Fruit fly (Drosophila melanogaster) whole organism, embryonic: Measurements from ENCODE around the gene vsg.

Experiments used
- ATbp ChIP-seq: fragments of 200-800 bp; sonication (Bioruptor generic); optimal IDR thresholded peaks from 2 replicates; lab custom pipeline; 2017; ENCODE audit warnings: missing biosample characterization, mild to moderate bottlenecking, missing genetic modification characterization, missing genetic modification reagents
- Adf1 ChIP-seq: fragments of 200-800 bp; sonication (Bioruptor generic); IDR thresholded peaks from 2 replicates; pipeline ENCODE4 v1.3.6; 2022; ENCODE audit warnings: missing biosample characterization, missing genetic modification characterization
- Atf-2 ChIP-seq: fragments of 200-800 bp; sonication (Bioruptor generic); optimal IDR thresholded peaks from 2 replicates; lab custom pipeline; 2016; ENCODE audit warnings: missing biosample characterization, missing genetic modification characterization
- CG10267 ChIP-seq: fragments of 200-800 bp; sonication (Bioruptor generic); optimal IDR thresholded peaks from 2 replicates; lab custom pipeline; 2018; ENCODE audit warnings: missing biosample characterization, mild to moderate bottlenecking, missing genetic modification characterization, moderate library complexity
- CG11247 ChIP-seq: fragments of 200-800 bp; sonication (Bioruptor generic); IDR thresholded peaks from 2 replicates; pipeline ENCODE4 v1.3.6; 2022; ENCODE audit warnings: missing biosample characterization, missing genetic modification characterization
- CG11456 ChIP-seq: fragments of 200-800 bp; sonication (Bioruptor generic); IDR thresholded peaks from 3 replicates; pipeline ENCODE4 v1.3.6; 2022; ENCODE audit warnings: missing biosample characterization, missing genetic modification characterization
- CG11560 ChIP-seq: fragments of 200-800 bp; sonication (Bioruptor generic); IDR thresholded peaks from 3 replicates; pipeline ENCODE4 v1.3.6; 2022; ENCODE audit warnings: missing biosample characterization, missing genetic modification characterization
- CG11695 ChIP-seq: fragments of 200-800 bp; sonication (Bioruptor generic); IDR thresholded peaks from 3 replicates; pipeline ENCODE4 v1.3.6; 2022; ENCODE audit warnings: missing biosample characterization, missing genetic modification characterization
- CG1233 ChIP-seq: fragments of 200-800 bp; sonication (Bioruptor generic); optimal IDR thresholded peaks from 4 replicates; lab custom pipeline; 2018; ENCODE audit warnings: missing biosample characterization, mild to moderate bottlenecking, missing genetic modification characterization
- CG12391 ChIP-seq: fragments of 200-800 bp; sonication (Bioruptor generic); optimal IDR thresholded peaks from 3 replicates; lab custom pipeline; 2018; ENCODE audit warnings: missing biosample characterization, mild to moderate bottlenecking, missing genetic modification characterization, moderate library complexity
- CG13424 ChIP-seq: fragments of 200-800 bp; sonication (Bioruptor generic); optimal IDR thresholded peaks from 2 replicates; lab custom pipeline; 2019; ENCODE audit warnings: missing biosample characterization, mild to moderate bottlenecking, missing genetic modification characterization, moderate library complexity
- CG17802 ChIP-seq: fragments of 200-800 bp; sonication (Bioruptor generic); optimal IDR thresholded peaks from 2 replicates; lab custom pipeline; 2018; ENCODE audit warnings: missing biosample characterization, mild to moderate bottlenecking, missing genetic modification characterization, moderate library complexity
- CG18011 ChIP-seq: fragments of 200-800 bp; sonication (Bioruptor generic); optimal IDR thresholded peaks from 2 replicates; lab custom pipeline; 2017; ENCODE audit warnings: missing biosample characterization, missing genetic modification characterization, mild to moderate bottlenecking, moderate library complexity, missing genotype
- CG32767 ChIP-seq: fragments of 200-800 bp; sonication (Bioruptor generic); IDR thresholded peaks from 2 replicates; pipeline ENCODE4 v1.3.6; 2022; ENCODE audit warnings: missing biosample characterization, missing genetic modification characterization
- CG33213 ChIP-seq: fragments of 200-800 bp; sonication (Bioruptor generic); optimal IDR thresholded peaks from 3 replicates; lab custom pipeline; 2016; ENCODE audit warnings: missing biosample characterization, missing genetic modification characterization
- CG34422 ChIP-seq: fragments of 200-800 bp; sonication (Bioruptor generic); IDR thresholded peaks from 3 replicates; pipeline ENCODE4 v1.3.6; 2022; ENCODE audit warnings: missing biosample characterization, missing genetic modification characterization
- CG42726 ChIP-seq: fragments of 200-800 bp; sonication (Bioruptor generic); IDR thresholded peaks from 2 replicates; pipeline ENCODE4 v1.3.6; 2022; ENCODE audit warnings: missing biosample characterization, missing genetic modification characterization; ENCODE audit not compliant: partially characterized antibody
- CG43689 ChIP-seq: fragments of 200-800 bp; sonication (Bioruptor generic); IDR thresholded peaks from 2 replicates; pipeline ENCODE4 v1.3.6; 2022; ENCODE audit warnings: missing biosample characterization, missing genetic modification characterization
- CG4617 ChIP-seq: fragments of 200-800 bp; sonication (Bioruptor generic); optimal IDR thresholded peaks from 3 replicates; lab custom pipeline; 2016; ENCODE audit warnings: missing biosample characterization, missing genetic modification characterization, borderline replicate concordance
- CG7987 ChIP-seq: fragments of 200-800 bp; sonication (Bioruptor generic); optimal IDR thresholded peaks from 2 replicates; lab custom pipeline; 2018; ENCODE audit warnings: missing biosample characterization, mild to moderate bottlenecking, missing genetic modification characterization, moderate library complexity
- CG8388 ChIP-seq: fragments of 200-800 bp; sonication (Bioruptor generic); optimal IDR thresholded peaks from 2 replicates; lab custom pipeline; 2019; ENCODE audit warnings: missing biosample characterization, mild to moderate bottlenecking, missing genetic modification characterization, moderate library complexity
- CG9609 ChIP-seq: fragments of 200-800 bp; sonication (Bioruptor generic); optimal IDR thresholded peaks from 3 replicates; lab custom pipeline; 2016; ENCODE audit warnings: missing biosample characterization, missing genetic modification characterization
- Deaf1 ChIP-seq: fragments of 200-800 bp; optimal IDR thresholded peaks from 3 replicates; lab custom pipeline; 2019; ENCODE audit warnings: missing biosample characterization, mild to moderate bottlenecking, missing genetic modification characterization, moderate library complexity
- Dll ChIP-seq: fragments of 200-800 bp; sonication (Bioruptor generic); IDR thresholded peaks from 4 replicates; pipeline ENCODE4 v1.3.6; 2022; ENCODE audit warnings: missing biosample characterization, missing genetic modification characterization; ENCODE audit not compliant: partially characterized antibody
- Doc2 ChIP-seq: fragments of 200-800 bp; sonication (Bioruptor generic); IDR thresholded peaks from 2 replicates; pipeline ENCODE4 v1.3.6; 2022; ENCODE audit warnings: missing biosample characterization, missing genetic modification characterization
- Elba2 ChIP-seq: fragments of 200-800 bp; sonication (Bioruptor generic); optimal IDR thresholded peaks from 3 replicates; lab custom pipeline; 2016; ENCODE audit warnings: missing biosample characterization, missing genetic modification characterization
- Ets65A ChIP-seq: fragments of 200-800 bp; sonication (Bioruptor generic); peaks from one replicate; lab custom pipeline; 2016; ENCODE audit warnings: missing biosample characterization, missing genetic modification characterization
- Fer3 ChIP-seq: fragments of 200-800 bp; sonication (Bioruptor generic); optimal IDR thresholded peaks from 2 replicates; lab custom pipeline; 2018; ENCODE audit warnings: missing biosample characterization, mild to moderate bottlenecking, missing genetic modification characterization, moderate library complexity
- Gsc ChIP-seq: fragments of 200-800 bp; sonication (Bioruptor generic); IDR thresholded peaks from 2 replicates; pipeline ENCODE4 v1.3.6; 2022; ENCODE audit warnings: missing biosample characterization, missing genetic modification characterization
- Gug ChIP-seq: fragments of 200-800 bp; sonication (Bioruptor generic); IDR thresholded peaks from 4 replicates; pipeline ENCODE4 v1.3.6; 2022; ENCODE audit warnings: missing biosample characterization, missing genetic modification characterization
- Mad ChIP-seq: fragments of 200-800 bp; sonication (Bioruptor generic); optimal IDR thresholded peaks from 2 replicates; lab custom pipeline; 2016; ENCODE audit warnings: missing biosample characterization, missing genetic modification characterization
- Pdp1 ChIP-seq, 2 experiments: fragments of 200-800 bp; sonication (Bioruptor generic); optimal IDR thresholded peaks; 3 replicates each; lab custom pipeline; 2016; ENCODE audit warnings: missing biosample characterization in 2 of 2, missing genetic modification characterization in 2 of 2, mild to moderate bottlenecking in 1 of 2, moderate library complexity in 1 of 2
- Poxn ChIP-seq: fragments of 200-800 bp; sonication (Bioruptor generic); IDR thresholded peaks from 2 replicates; pipeline ENCODE4 v1.3.6; 2022; ENCODE audit warnings: missing biosample characterization, missing genetic modification characterization
- Stat92E ChIP-seq, 3 experiments: fragments of >200 bp in 2 of 3; fragments of 200-800 bp in 1 of 3; sonication (Bioruptor generic) in 1 of 3; optimal IDR thresholded peaks; 2 replicates each; lab custom pipeline; 2017 to 2019; ENCODE audit warnings: missing biosample characterization in 3 of 3, missing genetic modification characterization in 3 of 3, mild to moderate bottlenecking in 1 of 3, moderate library complexity in 1 of 3
- Taf1 ChIP-seq: fragments of 200-800 bp; sonication (Bioruptor generic); IDR thresholded peaks from 2 replicates; pipeline ENCODE4 v1.3.6; 2022; ENCODE audit warnings: missing biosample characterization, missing genetic modification characterization
- Vsx1 ChIP-seq: fragments of 200-800 bp; sonication (Bioruptor generic); optimal IDR thresholded peaks from 2 replicates; lab custom pipeline; 2017; ENCODE audit warnings: missing biosample characterization, mild to moderate bottlenecking, missing genetic modification characterization, missing genetic modification reagents
- chn ChIP-seq: fragments of 200-800 bp; sonication (Bioruptor generic); optimal IDR thresholded peaks from 2 replicates; lab custom pipeline; 2016; ENCODE audit warnings: missing biosample characterization, missing genetic modification characterization
- dan ChIP-seq: fragments of 200-800 bp; sonication (Bioruptor generic); IDR thresholded peaks from 2 replicates; pipeline ENCODE4 v1.3.6; 2022; ENCODE audit warnings: missing biosample characterization, missing genetic modification characterization
- dm ChIP-seq: fragments of 200-800 bp; sonication (Bioruptor generic); optimal IDR thresholded peaks from 3 replicates; lab custom pipeline; 2016; ENCODE audit warnings: missing biosample characterization, missing genetic modification characterization
- eve ChIP-seq, 2 experiments: fragments of >200 bp; optimal IDR thresholded peaks; 2 replicates each; lab custom pipeline; 2017; ENCODE audit warnings: missing biosample characterization in 2 of 2, missing genetic modification characterization in 2 of 2
- gsb ChIP-seq: fragments of 200-800 bp; sonication (Bioruptor generic); IDR thresholded peaks from 2 replicates; pipeline ENCODE4 v1.3.6; 2022; ENCODE audit warnings: missing biosample characterization, missing genetic modification characterization
- hbn ChIP-seq: fragments of 200-800 bp; sonication (Bioruptor generic); IDR thresholded peaks from 2 replicates; pipeline ENCODE4 v1.3.6; 2022; ENCODE audit warnings: missing biosample characterization, missing genetic modification characterization; ENCODE audit not compliant: partially characterized antibody
- lab ChIP-seq: fragments of 200-800 bp; sonication (Bioruptor generic); optimal IDR thresholded peaks from 3 replicates; lab custom pipeline; 2017; ENCODE audit warnings: missing biosample characterization, missing genetic modification characterization, mild to moderate bottlenecking, moderate library complexity, missing genetic modification reagents
- nau ChIP-seq: fragments of 200-800 bp; sonication (Bioruptor generic); optimal IDR thresholded peaks from 3 replicates; lab custom pipeline; 2017; ENCODE audit warnings: missing biosample characterization, mild to moderate bottlenecking, missing genetic modification characterization, missing genetic modification reagents
- onecut ChIP-seq: fragments of 200-800 bp; sonication (Bioruptor generic); IDR thresholded peaks from 2 replicates; pipeline ENCODE4 v1.3.6; 2022; ENCODE audit warnings: missing biosample characterization, missing genetic modification characterization
- otp ChIP-seq: fragments of 200-800 bp; sonication (Bioruptor generic); IDR thresholded peaks from 3 replicates; pipeline ENCODE4, ENCODE4 v1.3.6; 2022; ENCODE audit warnings: missing biosample characterization, missing genetic modification characterization
- pb ChIP-seq: fragments of 200-800 bp; sonication (Bioruptor generic); optimal IDR thresholded peaks from 3 replicates; lab custom pipeline; 2016; ENCODE audit warnings: missing biosample characterization, missing genetic modification characterization
- sqz ChIP-seq: fragments of 200-800 bp; sonication (Bioruptor generic); optimal IDR thresholded peaks from 3 replicates; lab custom pipeline; 2018; ENCODE audit warnings: missing biosample characterization, mild to moderate bottlenecking, missing genetic modification characterization
- tll ChIP-seq, 2 experiments: fragments of 200-800 bp in 1 of 2; fragments of >200 bp in 1 of 2; sonication (Bioruptor generic) in 1 of 2; optimal IDR thresholded peaks; 2 replicates each; lab custom pipeline; 2017 to 2019; ENCODE audit warnings: missing biosample characterization in 2 of 2, missing genetic modification characterization in 2 of 2, mild to moderate bottlenecking in 1 of 2, moderate library complexity in 1 of 2
- tna ChIP-seq: fragments of 200-800 bp; sonication (Bioruptor generic); IDR thresholded peaks from 2 replicates; pipeline ENCODE4 v1.3.6; 2022; ENCODE audit warnings: missing biosample characterization, missing genetic modification characterization; ENCODE audit not compliant: partially characterized antibody
- zfh1 ChIP-seq: fragments of 200-800 bp; sonication (Bioruptor generic); IDR thresholded peaks from 3 replicates; pipeline ENCODE4 v1.3.6; 2022; ENCODE audit warnings: missing biosample characterization, missing genetic modification characterization

Gene vsg

DNA sequence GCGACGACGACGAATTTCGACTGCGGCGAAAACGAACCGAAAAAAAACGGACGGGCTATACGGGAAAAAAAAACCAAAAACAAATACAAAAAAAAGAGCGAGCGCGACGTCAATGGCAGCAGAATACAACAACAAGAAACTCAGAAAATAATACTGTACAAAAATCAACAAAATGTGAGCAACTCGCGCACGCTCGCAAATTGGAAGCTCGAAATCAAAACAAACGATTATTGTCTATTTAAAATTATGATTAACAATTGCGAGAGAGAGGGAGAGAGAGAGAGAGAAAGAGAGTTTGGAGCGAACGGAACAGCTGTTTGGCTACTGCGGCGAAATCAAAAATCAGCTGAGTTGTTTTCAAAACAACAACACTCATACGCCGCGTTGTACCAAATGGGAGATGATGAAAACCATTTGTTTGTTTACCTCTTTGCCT is 38.6 kb upstream of the vsg start (continued):
- TF ChIP-seq sqz (GFP tag; lab: Kevin White, UChicago) (peak; percentile 90), Doc2 (no peak), Ets65A (GFP tag; lab: Kevin White, UChicago) (no peak), CG8388 (GFP tag; lab: Kevin White, UChicago) (no peak), CG32767 (no peak), Gsc (GFP tag; lab: Robert Waterston, UW) (no peak), tll (GFP tag; optimal IDR thresholded peaks at IDR 0.05; lab: Kevin White, UChicago) (no peak), CG11560 (tag; lab: Robert Waterston, UW) (no peak), CG11247 (GFP tag; lab: Robert Waterston, UW) (no peak), onecut (GFP tag; lab: Robert Waterston, UW) (no peak), hbn (GFP tag; lab: Robert Waterston, UW) (peak; percentile 51), Deaf1 (tag; lab: Kevin White, UChicago) (peak; percentile 62), CG11456 (GFP tag; lab: Robert Waterston, UW) (no peak), CG4617 (GFP tag; lab: Kevin White, UChicago) (no peak), CG34422 (GFP tag; lab: Robert Waterston, UW) (no peak), Pdp1 (GFP tag; optimal IDR thresholded peaks at IDR 0.05; lab: Kevin White, UChicago) (no peak), CG12391 (no peak), CG18011 (GFP tag; lab: Kevin White, UChicago) (no peak), ATbp (no peak), Elba2 (GFP tag; lab: Kevin White, UChicago) (no peak), CG10267 (no peak), CG11695 (no peak), CG7987 (GFP tag; lab: Kevin White, UChicago) (no peak), pb (GFP tag; lab: Kevin White, UChicago) (no peak), Stat92E (GFP tag; optimal IDR thresholded peaks at IDR 0.05; lab: Kevin White, UChicago) (no peak), CG9609 (no peak), gsb (no peak), otp (no peak), Atf-2 (GFP tag; lab: Kevin White, UChicago) (no peak), dm (GFP tag; lab: Kevin White, UChicago) (no peak), nau (GFP tag; lab: Kevin White, UChicago) (no peak), CG13424 (tag; lab: Kevin White, UChicago) (no peak), CG1233 (GFP tag; lab: Kevin White, UChicago) (no peak), CG42726 (GFP tag; lab: Robert Waterston, UW) (no peak), tna (GFP tag; lab: Robert Waterston, UW) (no peak), zfh1 (GFP tag; lab: Robert Waterston, UW) (no peak), Mad (GFP tag; lab: Kevin White, UChicago) (no peak), Fer3 (tag; lab: Kevin White, UChicago) (no peak), CG43689 (no peak), Adf1 (GFP tag; lab: Robert Waterston, UW) (peak; percentile 70; the same call in 1 of the 2 replicates), eve (GFP tag; optimal IDR thresholded peaks at IDR 0.05; lab: Kevin White, UChicago) (peak in 1 of 2 experiments; percentile 23), CG17802 (tag; lab: Kevin White, UChicago) (no peak), lab (GFP tag; lab: Kevin White, UChicago) (peak; percentile 19), dan (no peak), chn (no peak), Poxn (no peak), Gug (GFP tag; lab: Robert Waterston, UW) (no peak), Vsx1 (GFP tag; lab: Kevin White, UChicago) (no peak), Taf1 (GFP tag; lab: Robert Waterston, UW) (no peak), CG33213 (no peak), Dll (peak; percentile 64)
